Fruit fly (Drosophila melanogaster): ENCODE data around the gene TrissinR.

TrissinR gene

dm6 chr2L:5856786-5857185, 33.0 kb downstream of the TrissinR start:
- TF ChIP-seq CG8388 (GFP tag; optimal IDR thresholded peaks at IDR 0.05) = no peak

- TF ChIP-seq CG7271 (tag; optimal IDR thresholded peaks at IDR 0.05) (peak; percentile 65), Ets97D (GFP tag; optimal IDR thresholded peaks at IDR 0.05) (peak; percentile 84), CG16813 (GFP tag; IDR thresholded peaks at IDR 0.05; ENCODE audit: partially characterized antibody) (no peak), CG34422 (GFP tag; IDR thresholded peaks at IDR 0.05) (peak; percentile 12; the same call in 1 of the 3 replicates), CG17328 (GFP tag; IDR thresholded peaks at IDR 0.05) (peak; percentile 31; the same call in 1 of the 2 replicates), B-H1 (GFP tag; IDR thresholded peaks at IDR 0.05) (no peak), wdn (GFP tag; IDR thresholded peaks at IDR 0.05) (no peak), zfh1 (GFP tag; IDR thresholded peaks at IDR 0.05) (0 out of 3 replicates have a peak, but pooled peaks have one; percentile 36), CG18619 (GFP tag; optimal IDR thresholded peaks at IDR 0.05) (no peak), CG1603 (tag; optimal IDR thresholded peaks at IDR 0.05) (peak; percentile 30), CG10959 (GFP tag; IDR thresholded peaks at IDR 0.05) (peak; percentile 20; the same call in 1 of the 2 replicates), repo (GFP tag; optimal IDR thresholded peaks at IDR 0.05) (no peak), ci (GFP tag; IDR thresholded peaks at IDR 0.05) (0 out of 3 replicates have a peak, but pooled peaks have one; percentile 39), zen (tag; optimal IDR thresholded peaks at IDR 0.05) (peak; percentile 17), CG14014 (GFP tag; IDR thresholded peaks at IDR 0.05) (no peak), Drgx (GFP tag; IDR thresholded peaks at IDR 0.05) (peak; percentile 26; the same call in 1 of the 2 replicates), ac (GFP tag; optimal IDR thresholded peaks at IDR 0.05) (peak; percentile 29), maf-S (GFP tag; optimal IDR thresholded peaks at IDR 0.05) (no peak), ken (GFP tag; IDR thresholded peaks at IDR 0.05) (0 out of 3 replicates have a peak, but pooled peaks have one; percentile 18), CG8290 (GFP tag; optimal IDR thresholded peaks at IDR 0.05) (no peak), CG8290 (tag; optimal IDR thresholded peaks at IDR 0.05) (peak in 1 of 2 experiments; percentile 44), mld (GFP tag; IDR thresholded peaks at IDR 0.05; ENCODE audit: partially characterized antibody) (0 out of 3 replicates have a peak, but pooled peaks have one; percentile 14), CG17612 (GFP tag; IDR thresholded peaks at IDR 0.05) (no peak), nerfin-2 (GFP tag; IDR thresholded peaks at IDR 0.05; ENCODE audit: partially characterized antibody) (no peak), phol (tag; optimal IDR thresholded peaks at IDR 0.05) (peak; percentile 36), sens (GFP tag) (peak; percentile 60)
Measured at dm6 chr2L:5866791-5867190, 43.0 kb downstream of the TrissinR start.

- no peak for TF ChIP-seq Tbp (GFP tag; optimal IDR thresholded peaks at IDR 0.05)
- peak; percentile 2 for TF ChIP-seq Ets65A (GFP tag)
- peak in 1 of 2 experiments; percentile 86 for TF ChIP-seq Hr78 (GFP tag; optimal IDR thresholded peaks at IDR 0.05)
- TF ChIP-seq BEAF-32 (GFP tag; optimal IDR thresholded peaks at IDR 0.05) = no peak
- TF ChIP-seq chm (GFP tag; IDR thresholded peaks at IDR 0.05) = peak; percentile 21; the same call in 1 of the 2 replicates
- TF ChIP-seq CG2199 (GFP tag; IDR thresholded peaks at IDR 0.05) = peak; percentile 76; the same call in 1 of the 3 replicates
- TF ChIP-seq Nf-YA (GFP tag; IDR thresholded peaks at IDR 0.05) = no peak
- TF ChIP-seq cg (GFP tag; optimal IDR thresholded peaks at IDR 0.05) = peak; percentile 37
- no peak for TF ChIP-seq Dbx (GFP tag; IDR thresholded peaks at IDR 0.05)
- peak; percentile 93 for TF ChIP-seq CG15479 (GFP tag; optimal IDR thresholded peaks at IDR 0.05)
- no peak for TF ChIP-seq B-H2 (GFP tag; optimal IDR thresholded peaks at IDR 0.05)
- TF ChIP-seq Bdp1 (GFP tag; optimal IDR thresholded peaks at IDR 0.05) = no peak
- TF ChIP-seq crol (GFP tag; IDR thresholded peaks at IDR 0.05) = peak; percentile 35; the same call in 1 of the 2 replicates
- no peak for TF ChIP-seq odd (GFP tag; optimal IDR thresholded peaks at IDR 0.05)
- no peak for TF ChIP-seq ci (GFP tag; IDR thresholded peaks at IDR 0.05)
- no peak for TF ChIP-seq Doc2 (GFP tag; IDR thresholded peaks at IDR 0.05)
- TF ChIP-seq D (optimal IDR thresholded peaks at IDR 0.05) = peak; percentile 50
- no peak for TF ChIP-seq D (GFP tag; optimal IDR thresholded peaks at IDR 0.05)
- 0 out of 2 replicates have a peak, but pooled peaks have one; percentile 28 for TF ChIP-seq CG4360 (GFP tag; IDR thresholded peaks at IDR 0.05)
- 0 out of 2 replicates have a peak, but pooled peaks have one; percentile 8 for TF ChIP-seq aop (GFP tag; IDR thresholded peaks at IDR 0.05)
- peak; percentile 12 for TF ChIP-seq oc (tag; optimal IDR thresholded peaks at IDR 0.05)
- no peak for TF ChIP-seq trh (GFP tag; optimal IDR thresholded peaks at IDR 0.05)
Measured at dm6 chr2L:5870838-5871702, 47.3 kb downstream of the TrissinR start.
